Worm (Caenorhabditis elegans) whole organism, young adult: ENCODE measurements around the gene srp-7.

Source experiments
- B0261.1 ChIP-seq: sonication (generic microtip); optimal IDR thresholded peaks from 2 replicates; lab custom pipeline; 2016; ENCODE audit warnings: mild to moderate bottlenecking, missing genetic modification characterization, moderate library complexity, missing compliant biosample characterization
- attf-6 ChIP-seq: fragments of 200-800 bp; sonication (Bioruptor generic); IDR thresholded peaks from 2 replicates; pipeline ENCODE4 v1.3.6; 2022; ENCODE audit warnings: missing genetic modification reagents, missing genetic modification characterization, missing compliant biosample characterization
- ceh-40 ChIP-seq: fragments of 200-800 bp; sonication (Bioruptor generic); IDR thresholded peaks from 2 replicates; pipeline ENCODE4 v1.3.6; 2022; ENCODE audit warnings: missing genetic modification characterization, missing compliant biosample characterization
- dox-1 ChIP-seq: fragments of 200-800 bp; sonication (Bioruptor generic); IDR thresholded peaks from 2 replicates; pipeline ENCODE4 v1.3.6; 2022; ENCODE audit warnings: missing genetic modification reagents, missing genetic modification characterization, missing compliant biosample characterization
- lin-26 ChIP-seq: fragments of 200-800 bp; sonication (Bioruptor generic); IDR thresholded peaks from 2 replicates; pipeline ENCODE4 v1.3.6; 2022; ENCODE audit warnings: missing genetic modification reagents, missing genetic modification characterization, missing compliant biosample characterization
- lsl-1 ChIP-seq: fragments of 200-800 bp; sonication (Bioruptor generic); optimal IDR thresholded peaks from 2 replicates; lab custom pipeline; 2018; ENCODE audit warnings: mild to moderate bottlenecking, missing genetic modification characterization, moderate library complexity, missing compliant biosample characterization
- madf-6 ChIP-seq: fragments of 200-800 bp; sonication (Bioruptor generic); IDR thresholded peaks from 2 replicates; pipeline ENCODE4 v1.3.6; 2022; ENCODE audit warnings: missing genetic modification reagents, missing genetic modification characterization, missing compliant biosample characterization
- mes-4 ChIP-seq: sonication (generic microtip); optimal IDR thresholded peaks from 2 replicates; lab custom pipeline; 2016; ENCODE audit warnings: missing genotype, missing genetic modification characterization, missing compliant biosample characterization
- rpc-1 ChIP-seq, 2 experiments: fragments of 150-350 bp in 1 of 2; sonication (generic microtip) in 1 of 2; optimal IDR thresholded peaks; 2 replicates each; lab custom pipeline; 2014 to 2018; ENCODE audit warnings: missing biosample characterization in 1 of 2, missing genetic modification characterization in 1 of 2, missing genetic modification reagents in 1 of 2, missing genotype in 1 of 2
- ztf-25 ChIP-seq: fragments of 200-800 bp; sonication (Bioruptor generic); IDR thresholded peaks from 2 replicates; pipeline ENCODE4 v1.3.6; 2022; ENCODE audit warnings: missing genetic modification reagents, missing genetic modification characterization, missing compliant biosample characterization

The srp-7 gene

ce11 chrV:8230056-8230455, 51.1 kb downstream of the srp-7 start (continued):
- TF ChIP-seq madf-6 (GFP tag; lab: Robert Waterston, UW) (peak; percentile 53; the same call in 1 of the 2 replicates), dox-1 (GFP tag; lab: Robert Waterston, UW) (peak; percentile 62; the same call in 1 of the 2 replicates), attf-6 (GFP tag; lab: Robert Waterston, UW) (peak; percentile 59; the same call in 1 of the 2 replicates), lin-26 (peak; percentile 74), ceh-40 (GFP tag; lab: Robert Waterston, UW) (0 out of 2 replicates have a peak, but pooled peaks have one; percentile 41), B0261.1 (tag; lab: Kevin White, UChicago) (peak; percentile 69), lsl-1 (peak; percentile 0), rpc-1 (optimal IDR thresholded peaks at IDR 0.05; lab: Kevin White, UChicago) (peak; percentile 59), rpc-1 (tag; optimal IDR thresholded peaks at IDR 0.05; lab: Kevin White, UChicago) (peak; percentile 79), mes-4 (tag; lab: Kevin White, UChicago) (peak; percentile 23), ztf-25 (0 out of 2 replicates have a peak, but pooled peaks have one; percentile 46)
